Worm (Caenorhabditis elegans) whole organism, L3 larva: ENCODE data around the gene H37A05.2.

Source experiments
- lin-39 ChIP-seq: fragments of 150-350 bp; optimal IDR thresholded peaks from 2 replicates; lab custom pipeline; 2018; ENCODE audit warnings: missing biosample characterization, missing genetic modification reagents, missing genetic modification characterization
- nhr-11 ChIP-seq: fragments of 150-350 bp; optimal IDR thresholded peaks from 2 replicates; lab custom pipeline; 2014; ENCODE audit warnings: missing biosample characterization, missing genetic modification characterization
- nhr-12 ChIP-seq: fragments of 150-350 bp; optimal IDR thresholded peaks from 2 replicates; lab custom pipeline; 2014; ENCODE audit warnings: missing biosample characterization, missing genetic modification characterization
- nhr-23 ChIP-seq: fragments of 150-350 bp; optimal IDR thresholded peaks from 2 replicates; lab custom pipeline; 2014; ENCODE audit warnings: missing biosample characterization, missing genetic modification reagents, missing genetic modification characterization
- nhr-237 ChIP-seq: fragments of 150-350 bp; optimal IDR thresholded peaks from 2 replicates; lab custom pipeline; 2014; ENCODE audit warnings: missing biosample characterization, missing genetic modification characterization
- snpc-4 ChIP-seq: fragments of 150-350 bp; optimal IDR thresholded peaks from 2 replicates; lab custom pipeline; 2014; ENCODE audit warnings: missing biosample characterization, missing genetic modification characterization
- unc-62 ChIP-seq: fragments of 150-350 bp; sonication (generic microtip); optimal IDR thresholded peaks from 4 replicates; lab custom pipeline; 2014; ENCODE audit warnings: missing biosample characterization, missing genetic modification reagents, missing genetic modification characterization
- ztf-4 ChIP-seq: fragments of 150-350 bp; optimal IDR thresholded peaks from 2 replicates; lab custom pipeline; 2014; ENCODE audit warnings: missing biosample characterization, missing genetic modification characterization

DNA sequence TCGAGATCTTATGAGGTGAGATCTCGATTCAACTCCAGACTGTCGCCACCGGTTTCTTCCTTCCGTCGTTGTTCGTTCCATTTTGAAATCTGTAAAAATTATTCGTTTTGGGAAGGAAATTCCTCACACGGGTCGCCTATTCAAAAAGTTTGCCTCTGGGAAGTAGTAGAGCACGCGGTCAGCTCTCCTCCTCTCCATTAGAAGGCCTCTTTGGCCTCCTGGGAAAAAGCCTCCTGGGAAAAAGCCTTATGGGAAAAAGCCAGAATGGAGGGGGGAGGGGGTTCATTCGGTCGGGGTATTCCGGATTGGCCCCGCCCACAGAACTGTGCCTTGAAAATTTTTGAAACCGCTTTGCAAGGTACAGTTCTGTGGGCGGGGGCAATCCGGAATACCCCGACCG is 13.6 kb upstream of the H37A05.2 start:
- TF ChIP-seq nhr-11 (tag; lab: Kevin White, UChicago) (no peak), lin-39 (no peak), snpc-4 (tag; lab: Kevin White, UChicago) (no peak), ztf-4 (tag; lab: Kevin White, UChicago) (no peak), nhr-237 (tag; lab: Kevin White, UChicago) (no peak), nhr-12 (tag; lab: Kevin White, UChicago) (no peak), nhr-23 (tag; lab: Kevin White, UChicago) (no peak), unc-62 (GFP tag; lab: Kevin White, UChicago) (no peak)
